Fruit fly (Drosophila melanogaster) Kc167 (cell line): ENCODE measurements around the gene SCaMC.

Experiments
- h ChIP-seq: fragments of >200 bp; optimal IDR thresholded peaks from 3 replicates; lab custom pipeline; 2018; ENCODE audit warnings: missing external identifiers
- ttk ChIP-seq: sonication (Bioruptor generic); optimal IDR thresholded peaks from 2 replicates; lab custom pipeline; 2017; ENCODE audit warnings: missing external identifiers

DNA sequence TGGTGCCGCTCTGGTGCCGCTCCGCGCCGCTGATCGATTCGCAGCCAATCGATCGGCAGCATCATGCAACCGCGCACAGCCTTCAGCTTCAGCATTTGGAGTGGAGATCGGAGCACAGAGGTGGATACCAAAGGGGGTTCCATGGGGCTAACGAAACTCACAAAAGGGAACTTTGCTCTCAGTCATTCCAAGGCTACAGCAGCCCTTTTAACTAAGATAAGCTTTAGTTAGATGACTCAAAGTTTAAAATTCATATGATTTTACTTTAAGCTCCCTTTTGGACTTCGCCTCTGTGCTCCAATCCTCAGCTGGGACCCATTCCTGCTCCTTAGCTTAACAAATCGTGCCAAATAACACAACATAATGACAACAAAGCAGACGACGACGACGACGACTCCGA, 5.8 kb upstream of the SCaMC start:
- no peak for TF ChIP-seq h (lab: Kevin White, UChicago)
- TF ChIP-seq ttk (lab: Kevin White, UChicago), result no peak
